Fruit fly (Drosophila melanogaster) whole organism, embryonic: ENCODE data around the gene CG3088.

Experiments
- Bteb2 ChIP-seq: fragments of 200-800 bp; sonication (Bioruptor generic); optimal IDR thresholded peaks from 2 replicates; lab custom pipeline; 2016; ENCODE audit warnings: missing biosample characterization, missing genetic modification characterization
- CG18619 ChIP-seq: fragments of 200-800 bp; sonication (Bioruptor generic); optimal IDR thresholded peaks from 3 replicates; lab custom pipeline; 2017; ENCODE audit warnings: missing biosample characterization, mild to moderate bottlenecking, missing genetic modification characterization
- CG6175 ChIP-seq: fragments of 200-800 bp; sonication (Bioruptor generic); IDR thresholded peaks from 3 replicates; pipeline ENCODE4 v1.3.6; 2022; ENCODE audit warnings: missing biosample characterization, missing genetic modification characterization
- H2.0 ChIP-seq: fragments of 200-800 bp; sonication (Bioruptor generic); IDR thresholded peaks from 2 replicates; pipeline ENCODE4 v1.3.6; 2022; ENCODE audit warnings: missing biosample characterization, missing genetic modification characterization
- wdn ChIP-seq: fragments of 200-800 bp; sonication (Bioruptor generic); IDR thresholded peaks from 2 replicates; pipeline ENCODE4 v1.3.6; 2022; ENCODE audit warnings: missing biosample characterization, missing genetic modification characterization

dm6 chr3L:9569194-9569593 is 31.9 kb downstream of the CG3088 start:
- no peak for TF ChIP-seq Bteb2 (GFP tag; lab: Kevin White, UChicago)
- no peak for TF ChIP-seq CG18619 (GFP tag; lab: Kevin White, UChicago)
- no peak for TF ChIP-seq wdn
- TF ChIP-seq H2.0, result no peak
- no peak for TF ChIP-seq CG6175 (GFP tag; lab: Robert Waterston, UW)
